Fruit fly (Drosophila melanogaster) whole organism, embryonic: ENCODE measurements around the gene CG15368.

Experiments used
- Ada2b ChIP-seq: fragments of 200-800 bp; sonication (Bioruptor generic); IDR thresholded peaks from 2 replicates; pipeline ENCODE4 v1.3.6; 2022; ENCODE audit warnings: missing biosample characterization, missing genetic modification characterization
- Atf-2 ChIP-seq: fragments of 200-800 bp; sonication (Bioruptor generic); optimal IDR thresholded peaks from 2 replicates; lab custom pipeline; 2016; ENCODE audit warnings: missing biosample characterization, missing genetic modification characterization
- BtbVII ChIP-seq: fragments of 200-800 bp; sonication (Bioruptor generic); optimal IDR thresholded peaks from 3 replicates; lab custom pipeline; 2017; ENCODE audit warnings: missing biosample characterization, mild to moderate bottlenecking, missing genetic modification characterization
- CG10431 ChIP-seq: fragments of 200-800 bp; sonication (Bioruptor generic); optimal IDR thresholded peaks from 3 replicates; lab custom pipeline; 2018; ENCODE audit warnings: missing biosample characterization, mild to moderate bottlenecking, missing genetic modification characterization
- CG11398 ChIP-seq: fragments of 200-800 bp; sonication (Bioruptor generic); optimal IDR thresholded peaks from 2 replicates; lab custom pipeline; 2016; ENCODE audit warnings: missing biosample characterization, missing genetic modification characterization
- CG11456 ChIP-seq: fragments of 200-800 bp; sonication (Bioruptor generic); IDR thresholded peaks from 3 replicates; pipeline ENCODE4 v1.3.6; 2022; ENCODE audit warnings: missing biosample characterization, missing genetic modification characterization
- CG14667 ChIP-seq: fragments of 200-800 bp; sonication (Bioruptor generic); IDR thresholded peaks from 2 replicates; pipeline ENCODE4 v1.3.6; 2022; ENCODE audit warnings: missing biosample characterization, missing genetic modification characterization
- CG14710 ChIP-seq: fragments of 200-800 bp; sonication (Bioruptor generic); optimal IDR thresholded peaks from 3 replicates; lab custom pipeline; 2019; ENCODE audit warnings: missing biosample characterization, mild to moderate bottlenecking, missing genetic modification characterization, moderate library complexity
- CG15601 ChIP-seq: fragments of 200-800 bp; sonication (Bioruptor generic); optimal IDR thresholded peaks from 3 replicates; lab custom pipeline; 2019; ENCODE audit warnings: missing biosample characterization, mild to moderate bottlenecking, missing genetic modification characterization, moderate library complexity
- CG16779 ChIP-seq: fragments of 200-800 bp; sonication (Bioruptor generic); IDR thresholded peaks from 2 replicates; pipeline ENCODE4 v1.3.6; 2022; ENCODE audit warnings: missing biosample characterization, missing genetic modification characterization
- CG1792 ChIP-seq: fragments of 200-800 bp; sonication (Bioruptor generic); optimal IDR thresholded peaks from 2 replicates; lab custom pipeline; 2016; ENCODE audit warnings: missing biosample characterization, missing genetic modification characterization
- CG18599 ChIP-seq: fragments of 200-800 bp; sonication (Bioruptor generic); optimal IDR thresholded peaks from 3 replicates; lab custom pipeline; 2017; ENCODE audit warnings: missing biosample characterization, missing genetic modification characterization, mild to moderate bottlenecking, moderate library complexity, missing genetic modification reagents
- CG32767 ChIP-seq: fragments of 200-800 bp; sonication (Bioruptor generic); IDR thresholded peaks from 2 replicates; pipeline ENCODE4 v1.3.6; 2022; ENCODE audit warnings: missing biosample characterization, missing genetic modification characterization
- CG33213 ChIP-seq: fragments of 200-800 bp; sonication (Bioruptor generic); optimal IDR thresholded peaks from 3 replicates; lab custom pipeline; 2016; ENCODE audit warnings: missing biosample characterization, missing genetic modification characterization
- CG34224 ChIP-seq: fragments of 200-800 bp; sonication (Bioruptor generic); IDR thresholded peaks from 3 replicates; pipeline ENCODE4 v1.3.6; 2022; ENCODE audit warnings: missing biosample characterization, missing genetic modification characterization; ENCODE audit not compliant: partially characterized antibody
- CG3847 ChIP-seq: fragments of 200-800 bp; sonication (Bioruptor generic); IDR thresholded peaks from 2 replicates; pipeline ENCODE4 v1.3.6; 2022; ENCODE audit warnings: missing biosample characterization, missing genetic modification characterization
- CG43689 ChIP-seq: fragments of 200-800 bp; sonication (Bioruptor generic); IDR thresholded peaks from 2 replicates; pipeline ENCODE4 v1.3.6; 2022; ENCODE audit warnings: missing biosample characterization, missing genetic modification characterization
- CG4404 ChIP-seq: fragments of 200-800 bp; sonication (Bioruptor generic); IDR thresholded peaks from 2 replicates; pipeline ENCODE4 v1.3.6; 2022; ENCODE audit warnings: missing biosample characterization, missing genetic modification characterization
- CG4707 ChIP-seq: fragments of 200-800 bp; sonication (Bioruptor generic); optimal IDR thresholded peaks from 2 replicates; lab custom pipeline; 2018; ENCODE audit warnings: missing biosample characterization, mild to moderate bottlenecking, missing genetic modification characterization, moderate library complexity
- CG6683 ChIP-seq: fragments of 200-800 bp; sonication (Bioruptor generic); optimal IDR thresholded peaks from 2 replicates; lab custom pipeline; 2017; ENCODE audit warnings: missing biosample characterization, mild to moderate bottlenecking, missing genetic modification characterization, missing genetic modification reagents
- CG6854 ChIP-seq: fragments of 200-800 bp; sonication (Bioruptor generic); optimal IDR thresholded peaks from 3 replicates; lab custom pipeline; 2017; ENCODE audit warnings: missing biosample characterization, mild to moderate bottlenecking, missing genetic modification characterization
- CG7928 ChIP-seq: fragments of 200-800 bp; sonication (Bioruptor generic); optimal IDR thresholded peaks from 2 replicates; lab custom pipeline; 2017; ENCODE audit warnings: missing biosample characterization, mild to moderate bottlenecking, missing genetic modification characterization
- Doc3 ChIP-seq: fragments of 200-800 bp; sonication (Bioruptor generic); IDR thresholded peaks from 3 replicates; pipeline ENCODE4 v1.3.6; 2022; ENCODE audit warnings: missing biosample characterization, missing genetic modification characterization; ENCODE audit not compliant: partially characterized antibody
- Drgx ChIP-seq: fragments of 200-800 bp; sonication (Bioruptor generic); IDR thresholded peaks from 2 replicates; pipeline ENCODE4 v1.3.6; 2022; ENCODE audit warnings: missing biosample characterization, missing genetic modification characterization
- E2f2 ChIP-seq: fragments of 200-800 bp; sonication (Bioruptor generic); IDR thresholded peaks from 2 replicates; pipeline ENCODE4 v1.3.6; 2022; ENCODE audit warnings: missing biosample characterization, missing genetic modification characterization
- Elba2 ChIP-seq: fragments of 200-800 bp; sonication (Bioruptor generic); optimal IDR thresholded peaks from 3 replicates; lab custom pipeline; 2016; ENCODE audit warnings: missing biosample characterization, missing genetic modification characterization
- Gug ChIP-seq: fragments of 200-800 bp; sonication (Bioruptor generic); IDR thresholded peaks from 4 replicates; pipeline ENCODE4 v1.3.6; 2022; ENCODE audit warnings: missing biosample characterization, missing genetic modification characterization
- H2.0 ChIP-seq: fragments of 200-800 bp; sonication (Bioruptor generic); IDR thresholded peaks from 2 replicates; pipeline ENCODE4 v1.3.6; 2022; ENCODE audit warnings: missing biosample characterization, missing genetic modification characterization
- Hr39 ChIP-seq: fragments of >200 bp; optimal IDR thresholded peaks from 2 replicates; lab custom pipeline; 2017
- Med ChIP-seq: fragments of 200-800 bp; sonication (Bioruptor generic); peaks from one replicate; lab custom pipeline; 2016; ENCODE audit warnings: missing biosample characterization, missing genetic modification characterization, mild to moderate bottlenecking, inconsistent platforms, moderate library complexity
- NFAT ChIP-seq: fragments of 200-800 bp; sonication (Bioruptor generic); IDR thresholded peaks from 2 replicates; pipeline ENCODE4 v1.3.6; 2022; ENCODE audit warnings: missing biosample characterization, missing genetic modification characterization
- Sry-β ChIP-seq: fragments of 200-800 bp; sonication (Bioruptor generic); optimal IDR thresholded peaks from 2 replicates; lab custom pipeline; 2018; ENCODE audit warnings: missing biosample characterization, mild to moderate bottlenecking, missing genetic modification characterization, moderate library complexity
- dimm ChIP-seq: fragments of 200-800 bp; sonication (Bioruptor generic); IDR thresholded peaks from 2 replicates; pipeline ENCODE4 v1.3.6; 2022; ENCODE audit warnings: missing biosample characterization, missing genetic modification characterization
- dm ChIP-seq: fragments of 200-800 bp; sonication (Bioruptor generic); optimal IDR thresholded peaks from 3 replicates; lab custom pipeline; 2016; ENCODE audit warnings: missing biosample characterization, missing genetic modification characterization
- dmrt11E ChIP-seq: fragments of 200-800 bp; sonication (Bioruptor generic); optimal IDR thresholded peaks from 3 replicates; lab custom pipeline; 2018; ENCODE audit warnings: missing biosample characterization, mild to moderate bottlenecking, missing genetic modification characterization, moderate library complexity
- gce ChIP-seq: fragments of 200-800 bp; sonication (Bioruptor generic); IDR thresholded peaks from 3 replicates; pipeline ENCODE4 v1.3.6; 2022; ENCODE audit warnings: missing biosample characterization, missing genetic modification characterization
- her ChIP-seq: fragments of 200-800 bp; sonication (Bioruptor generic); optimal IDR thresholded peaks from 2 replicates; lab custom pipeline; 2016; ENCODE audit warnings: missing biosample characterization, missing genetic modification characterization
- jing ChIP-seq: fragments of 200-800 bp; sonication (Bioruptor generic); optimal IDR thresholded peaks from 2 replicates; lab custom pipeline; 2018; ENCODE audit warnings: missing biosample characterization, mild to moderate bottlenecking, missing genetic modification characterization
- lov ChIP-seq, 2 experiments: fragments of 200-800 bp in 1 of 2; fragments of >200 bp in 1 of 2; sonication (Bioruptor generic) in 1 of 2; IDR thresholded peaks in 1 of 2; optimal IDR thresholded peaks in 1 of 2; 2 replicates in 1 of 2; 3 replicates in 1 of 2; pipeline versions ENCODE4 v1.3.6 to Lab custom; 2017 to 2022; ENCODE audit warnings: missing biosample characterization in 1 of 2, missing genetic modification characterization in 1 of 2
- luna ChIP-seq: fragments of 200-800 bp; sonication (Bioruptor generic); optimal IDR thresholded peaks from 2 replicates; lab custom pipeline; 2016; ENCODE audit warnings: missing biosample characterization, missing genetic modification characterization
- nerfin-2 ChIP-seq: fragments of 200-800 bp; sonication (Bioruptor generic); IDR thresholded peaks from 2 replicates; pipeline ENCODE4 v1.3.6; 2022; ENCODE audit warnings: missing biosample characterization, missing genetic modification characterization; ENCODE audit not compliant: partially characterized antibody
- nmo ChIP-seq: fragments of 200-800 bp; sonication (Bioruptor generic); optimal IDR thresholded peaks from 2 replicates; lab custom pipeline; 2018; ENCODE audit warnings: missing biosample characterization, mild to moderate bottlenecking, missing genetic modification characterization, moderate library complexity
- otp ChIP-seq: fragments of 200-800 bp; sonication (Bioruptor generic); IDR thresholded peaks from 3 replicates; pipeline ENCODE4, ENCODE4 v1.3.6; 2022; ENCODE audit warnings: missing biosample characterization, missing genetic modification characterization
- pnt ChIP-seq: fragments of 200-800 bp; sonication (Bioruptor generic); optimal IDR thresholded peaks from 3 replicates; lab custom pipeline; 2016; ENCODE audit warnings: missing biosample characterization, missing genetic modification characterization
- pros ChIP-seq: fragments of 200-800 bp; sonication (Bioruptor generic); optimal IDR thresholded peaks from 3 replicates; lab custom pipeline; 2019; ENCODE audit warnings: missing biosample characterization, mild to moderate bottlenecking, missing genetic modification characterization, moderate library complexity
- rib ChIP-seq: fragments of 200-800 bp; sonication (Bioruptor generic); IDR thresholded peaks from 2 replicates; pipeline ENCODE4 v1.3.6; 2022; ENCODE audit warnings: missing biosample characterization, missing genetic modification characterization
- schlank ChIP-seq: fragments of 200-800 bp; sonication (Bioruptor generic); optimal IDR thresholded peaks from 2 replicates; lab custom pipeline; 2018; ENCODE audit warnings: missing biosample characterization, mild to moderate bottlenecking, missing genetic modification characterization
- tgo ChIP-seq: fragments of 200-800 bp; sonication (Bioruptor generic); IDR thresholded peaks from 3 replicates; pipeline ENCODE4 v1.3.6; 2022; ENCODE audit warnings: missing biosample characterization, missing genetic modification characterization
- tna ChIP-seq: fragments of 200-800 bp; sonication (Bioruptor generic); IDR thresholded peaks from 2 replicates; pipeline ENCODE4 v1.3.6; 2022; ENCODE audit warnings: missing biosample characterization, missing genetic modification characterization; ENCODE audit not compliant: partially characterized antibody
- trh ChIP-seq: fragments of 200-800 bp; sonication (Bioruptor generic); optimal IDR thresholded peaks from 2 replicates; lab custom pipeline; 2016; ENCODE audit warnings: missing biosample characterization, missing genetic modification characterization
- tx ChIP-seq: fragments of 200-800 bp; sonication (Bioruptor generic); optimal IDR thresholded peaks from 2 replicates; lab custom pipeline; 2016; ENCODE audit warnings: missing biosample characterization, missing genetic modification characterization

CG15368 gene

dm6 chrX:9193604-9194003 is 22.0 kb upstream of the CG15368 start, which contains the start of gene CG12106 (continued):
- no peak for TF ChIP-seq rib (GFP tag; lab: Robert Waterston, UW)
- TF ChIP-seq CG6854 (GFP tag; lab: Kevin White, UChicago), result no peak
- TF ChIP-seq CG4707 (GFP tag; lab: Kevin White, UChicago), result no peak
- 0 out of 2 replicates have a peak, but pooled peaks have one; percentile 30 for TF ChIP-seq Ada2b (GFP tag; lab: Robert Waterston, UW)
- peak; percentile 35; the same call in 1 of the 4 replicates for TF ChIP-seq Gug (GFP tag; lab: Robert Waterston, UW)
- no peak for TF ChIP-seq nerfin-2 (GFP tag; lab: Robert Waterston, UW)
- peak; percentile 9 for TF ChIP-seq dmrt11E (tag; lab: Kevin White, UChicago)
- no peak for TF ChIP-seq gce
- no peak; the same call in 1 of the 2 replicates for TF ChIP-seq H2.0 (GFP tag; lab: Robert Waterston, UW)
- no peak for TF ChIP-seq tna
- no peak for TF ChIP-seq CG3847 (GFP tag; lab: Robert Waterston, UW)
- no peak for TF ChIP-seq BtbVII (GFP tag; lab: Kevin White, UChicago)
- TF ChIP-seq Atf-2 (GFP tag; lab: Kevin White, UChicago), result peak; percentile 1
- TF ChIP-seq CG1792 (GFP tag; lab: Kevin White, UChicago), result no peak
- no peak for TF ChIP-seq CG43689
- no peak; the same call in 1 of the 2 replicates for TF ChIP-seq Drgx (GFP tag; lab: Robert Waterston, UW)
- no peak for TF ChIP-seq NFAT (GFP tag; lab: Robert Waterston, UW)
- peak; percentile 13 for TF ChIP-seq CG15601 (tag; lab: Kevin White, UChicago)
- peak; percentile 87 for TF ChIP-seq Med (GFP tag; lab: Kevin White, UChicago)
- TF ChIP-seq lov (optimal IDR thresholded peaks at IDR 0.05; lab: Kevin White, UChicago), result no peak
- no peak for TF ChIP-seq lov (GFP tag; IDR thresholded peaks at IDR 0.05; lab: Robert Waterston, UW)
- no peak for TF ChIP-seq CG11398
- peak; percentile 30 for TF ChIP-seq CG14710
- no peak for TF ChIP-seq otp (GFP tag; lab: Robert Waterston, UW)
- no peak for TF ChIP-seq CG34224 (GFP tag; lab: Robert Waterston, UW)
- no peak for TF ChIP-seq pnt (GFP tag; lab: Kevin White, UChicago)
- no peak for TF ChIP-seq tx (GFP tag; lab: Kevin White, UChicago)
- TF ChIP-seq tgo, result peak; percentile 62; the same call in 2 of the 3 replicates
- no peak for TF ChIP-seq CG16779 (GFP tag; lab: Robert Waterston, UW)
- TF ChIP-seq luna (GFP tag; lab: Kevin White, UChicago), result no peak
- no peak for TF ChIP-seq Doc3 (GFP tag; lab: Robert Waterston, UW)
- TF ChIP-seq her (GFP tag; lab: Kevin White, UChicago), result no peak
- TF ChIP-seq CG11456 (GFP tag; lab: Robert Waterston, UW), result no peak
- TF ChIP-seq schlank (tag; lab: Kevin White, UChicago), result peak; percentile 19
- TF ChIP-seq CG7928, result no peak
- no peak for TF ChIP-seq dm
- TF ChIP-seq CG14667, result no peak
- no peak for TF ChIP-seq CG6683 (GFP tag; lab: Kevin White, UChicago)
- no peak for TF ChIP-seq Elba2
- peak; percentile 55 for TF ChIP-seq nmo
- TF ChIP-seq CG33213 (GFP tag; lab: Kevin White, UChicago), result no peak
- no peak for TF ChIP-seq CG32767 (GFP tag; lab: Robert Waterston, UW)
- no peak for TF ChIP-seq Hr39 (lab: Kevin White, UChicago)
- no peak for TF ChIP-seq pros (GFP tag; lab: Kevin White, UChicago)
- TF ChIP-seq trh (GFP tag; lab: Kevin White, UChicago), result no peak
- peak; percentile 35; the same call in 1 of the 2 replicates for TF ChIP-seq E2f2
- peak; percentile 62 for TF ChIP-seq CG18599
- TF ChIP-seq CG4404 (GFP tag; lab: Robert Waterston, UW), result peak; percentile 31; the same call in 1 of the 2 replicates
- TF ChIP-seq Sry-β, result no peak
- peak; percentile 14 for TF ChIP-seq jing (GFP tag; lab: Kevin White, UChicago)
- no peak for TF ChIP-seq dimm (GFP tag; lab: Robert Waterston, UW)
- no peak for TF ChIP-seq CG10431 (GFP tag; lab: Kevin White, UChicago)
